Fruit fly (Drosophila melanogaster) whole organism, embryonic: Measurements from ENCODE around the gene CG12522.

ENCODE experiments used
- Antp ChIP-seq: fragments of 200-800 bp; sonication (Bioruptor generic); optimal IDR thresholded peaks from 3 replicates; lab custom pipeline; 2016; ENCODE audit warnings: missing biosample characterization, missing genetic modification characterization
- Atf-2 ChIP-seq: fragments of 200-800 bp; sonication (Bioruptor generic); optimal IDR thresholded peaks from 2 replicates; lab custom pipeline; 2016; ENCODE audit warnings: missing biosample characterization, missing genetic modification characterization
- CG11456 ChIP-seq: fragments of 200-800 bp; sonication (Bioruptor generic); IDR thresholded peaks from 3 replicates; pipeline ENCODE4 v1.3.6; 2022; ENCODE audit warnings: missing biosample characterization, missing genetic modification characterization
- CG13894 ChIP-seq: fragments of 200-800 bp; sonication (Bioruptor generic); optimal IDR thresholded peaks from 3 replicates; lab custom pipeline; 2018; ENCODE audit warnings: missing biosample characterization, mild to moderate bottlenecking, missing genetic modification characterization, moderate library complexity
- CG1603 ChIP-seq: fragments of 200-800 bp; sonication (Bioruptor generic); optimal IDR thresholded peaks from 2 replicates; lab custom pipeline; 2019; ENCODE audit warnings: missing biosample characterization, mild to moderate bottlenecking, missing genetic modification characterization, moderate library complexity
- CG2712 ChIP-seq: fragments of 200-800 bp; optimal IDR thresholded peaks from 3 replicates; lab custom pipeline; 2019; ENCODE audit warnings: missing biosample characterization, mild to moderate bottlenecking, missing genetic modification characterization, moderate library complexity
- CG3163 ChIP-seq: fragments of 200-800 bp; sonication (Bioruptor generic); optimal IDR thresholded peaks from 3 replicates; lab custom pipeline; 2016; ENCODE audit warnings: missing biosample characterization, missing genetic modification characterization
- CG32532 ChIP-seq: fragments of 200-800 bp; sonication (Bioruptor generic); IDR thresholded peaks from 2 replicates; pipeline ENCODE4 v1.3.6; 2022; ENCODE audit warnings: missing biosample characterization, missing genetic modification characterization
- CG34224 ChIP-seq: fragments of 200-800 bp; sonication (Bioruptor generic); IDR thresholded peaks from 3 replicates; pipeline ENCODE4 v1.3.6; 2022; ENCODE audit warnings: missing biosample characterization, missing genetic modification characterization; ENCODE audit not compliant: partially characterized antibody
- CG3726 ChIP-seq: fragments of 200-800 bp; sonication (Bioruptor generic); IDR thresholded peaks from 3 replicates; pipeline ENCODE4, ENCODE4 v1.3.6; 2022; ENCODE audit warnings: missing biosample characterization, missing genetic modification characterization
- CG42726 ChIP-seq: fragments of 200-800 bp; sonication (Bioruptor generic); IDR thresholded peaks from 2 replicates; pipeline ENCODE4 v1.3.6; 2022; ENCODE audit warnings: missing biosample characterization, missing genetic modification characterization; ENCODE audit not compliant: partially characterized antibody
- CG4282 ChIP-seq: fragments of 200-800 bp; sonication (Bioruptor generic); optimal IDR thresholded peaks from 2 replicates; lab custom pipeline; 2016; ENCODE audit warnings: missing biosample characterization, missing genetic modification characterization
- CG4404 ChIP-seq: fragments of 200-800 bp; sonication (Bioruptor generic); IDR thresholded peaks from 2 replicates; pipeline ENCODE4 v1.3.6; 2022; ENCODE audit warnings: missing biosample characterization, missing genetic modification characterization
- CG4707 ChIP-seq: fragments of 200-800 bp; sonication (Bioruptor generic); optimal IDR thresholded peaks from 2 replicates; lab custom pipeline; 2018; ENCODE audit warnings: missing biosample characterization, mild to moderate bottlenecking, missing genetic modification characterization, moderate library complexity
- CG6791 ChIP-seq: fragments of 200-800 bp; sonication (Bioruptor generic); IDR thresholded peaks from 3 replicates; pipeline ENCODE4 v1.3.6; 2022; ENCODE audit warnings: missing biosample characterization, missing genetic modification characterization; ENCODE audit not compliant: partially characterized antibody
- CG7372 ChIP-seq: fragments of 200-800 bp; sonication (Bioruptor generic); IDR thresholded peaks from 2 replicates; pipeline ENCODE4 v1.3.6; 2022; ENCODE audit warnings: missing biosample characterization, missing genetic modification characterization
- CG9215 ChIP-seq: fragments of 200-800 bp; sonication (Bioruptor generic); IDR thresholded peaks from 2 replicates; pipeline ENCODE4 v1.3.6; 2022; ENCODE audit warnings: missing biosample characterization, missing genetic modification characterization
- CG9932 ChIP-seq: fragments of 200-800 bp; sonication (Bioruptor generic); IDR thresholded peaks from 2 replicates; pipeline ENCODE4 v1.3.6; 2022; ENCODE audit warnings: missing biosample characterization, missing genetic modification characterization
- CTCF ChIP-seq: fragments of 200-800 bp; sonication (Bioruptor generic); optimal IDR thresholded peaks from 2 replicates; lab custom pipeline; 2017; ENCODE audit warnings: missing biosample characterization, mild to moderate bottlenecking, missing genetic modification characterization, moderate library complexity
- Deaf1 ChIP-seq: fragments of 200-800 bp; optimal IDR thresholded peaks from 3 replicates; lab custom pipeline; 2019; ENCODE audit warnings: missing biosample characterization, mild to moderate bottlenecking, missing genetic modification characterization, moderate library complexity
- Dek ChIP-seq: fragments of 200-800 bp; sonication (Bioruptor generic); optimal IDR thresholded peaks from 3 replicates; lab custom pipeline; 2019; ENCODE audit warnings: missing biosample characterization, mild to moderate bottlenecking, missing genetic modification characterization, moderate library complexity
- Drgx ChIP-seq: fragments of 200-800 bp; sonication (Bioruptor generic); IDR thresholded peaks from 2 replicates; pipeline ENCODE4 v1.3.6; 2022; ENCODE audit warnings: missing biosample characterization, missing genetic modification characterization
- E2f1 ChIP-seq: fragments of 200-800 bp; sonication (Bioruptor generic); IDR thresholded peaks from 2 replicates; pipeline ENCODE4 v1.3.6; 2022; ENCODE audit warnings: missing biosample characterization, missing genetic modification characterization
- E2f2 ChIP-seq: fragments of 200-800 bp; sonication (Bioruptor generic); IDR thresholded peaks from 2 replicates; pipeline ENCODE4 v1.3.6; 2022; ENCODE audit warnings: missing biosample characterization, missing genetic modification characterization
- ERR ChIP-seq: fragments of 200-800 bp; sonication (Bioruptor generic); optimal IDR thresholded peaks from 2 replicates; lab custom pipeline; 2016; ENCODE audit warnings: missing biosample characterization, missing genetic modification characterization
- Ets65A ChIP-seq: fragments of 200-800 bp; sonication (Bioruptor generic); peaks from one replicate; lab custom pipeline; 2016; ENCODE audit warnings: missing biosample characterization, missing genetic modification characterization
- H15 ChIP-seq: fragments of 200-800 bp; sonication (Bioruptor generic); IDR thresholded peaks from 3 replicates; pipeline ENCODE4 v1.3.6; 2022; ENCODE audit warnings: missing biosample characterization, missing genetic modification characterization
- HLH54F ChIP-seq: fragments of 200-800 bp; sonication (Bioruptor generic); optimal IDR thresholded peaks from 3 replicates; lab custom pipeline; 2016; ENCODE audit warnings: missing biosample characterization, missing genetic modification characterization
- Lpt ChIP-seq: fragments of >200 bp; optimal IDR thresholded peaks from 2 replicates; lab custom pipeline; 2018; ENCODE audit warnings: missing biosample characterization, missing genetic modification characterization
- Med ChIP-seq: fragments of 200-800 bp; sonication (Bioruptor generic); peaks from one replicate; lab custom pipeline; 2016; ENCODE audit warnings: missing biosample characterization, missing genetic modification characterization, mild to moderate bottlenecking, inconsistent platforms, moderate library complexity
- Oaz ChIP-seq: fragments of 200-800 bp; sonication (Bioruptor generic); IDR thresholded peaks from 2 replicates; pipeline ENCODE4 v1.3.6; 2022; ENCODE audit warnings: missing biosample characterization, missing genetic modification characterization
- Optix ChIP-seq: fragments of 200-800 bp; sonication (Bioruptor generic); IDR thresholded peaks from 3 replicates; pipeline ENCODE4 v1.3.6; 2022; ENCODE audit warnings: missing biosample characterization, missing genetic modification characterization
- Rfx ChIP-seq: fragments of 200-800 bp; sonication (Bioruptor generic); IDR thresholded peaks from 2 replicates; pipeline ENCODE4 v1.3.6; 2022; ENCODE audit warnings: missing biosample characterization, missing genetic modification characterization
- Sry-β ChIP-seq: fragments of 200-800 bp; sonication (Bioruptor generic); optimal IDR thresholded peaks from 2 replicates; lab custom pipeline; 2018; ENCODE audit warnings: missing biosample characterization, mild to moderate bottlenecking, missing genetic modification characterization, moderate library complexity
- TFAM ChIP-seq: fragments of 200-800 bp; sonication (Bioruptor generic); optimal IDR thresholded peaks from 2 replicates; lab custom pipeline; 2017; ENCODE audit warnings: missing biosample characterization, missing genetic modification characterization, inconsistent platforms
- Xbp1 ChIP-seq: fragments of 200-800 bp; sonication (Bioruptor generic); optimal IDR thresholded peaks from 3 replicates; lab custom pipeline; 2016; ENCODE audit warnings: missing biosample characterization, mild to moderate bottlenecking, missing genetic modification characterization
- bab2 ChIP-seq: fragments of 200-800 bp; sonication (Bioruptor generic); optimal IDR thresholded peaks from 2 replicates; lab custom pipeline; 2016; ENCODE audit warnings: missing biosample characterization, missing genetic modification characterization
- dmrt99B ChIP-seq: fragments of 200-800 bp; sonication (Bioruptor generic); optimal IDR thresholded peaks from 2 replicates; lab custom pipeline; 2018; ENCODE audit warnings: missing biosample characterization, mild to moderate bottlenecking, missing genetic modification characterization, moderate library complexity
- dysf ChIP-seq: fragments of 200-800 bp; sonication (Bioruptor generic); IDR thresholded peaks from 3 replicates; pipeline ENCODE4 v1.3.6; 2022; ENCODE audit warnings: missing biosample characterization, missing genetic modification characterization
- ewg ChIP-seq: fragments of 200-800 bp; sonication (Bioruptor generic); optimal IDR thresholded peaks from 3 replicates; lab custom pipeline; 2017; ENCODE audit warnings: mild to moderate bottlenecking, missing biosample characterization, missing genetic modification reagents, missing genetic modification characterization
- fd3F ChIP-seq: fragments of 200-800 bp; sonication (Bioruptor generic); optimal IDR thresholded peaks from 2 replicates; lab custom pipeline; 2018; ENCODE audit warnings: missing biosample characterization, mild to moderate bottlenecking, missing genetic modification characterization, moderate library complexity
- hb ChIP-seq: fragments of 200-800 bp; sonication (Bioruptor generic); IDR thresholded peaks from 3 replicates; pipeline ENCODE4 v1.3.6; 2022; ENCODE audit warnings: missing biosample characterization, missing genetic modification characterization; ENCODE audit not compliant: partially characterized antibody
- otp ChIP-seq: fragments of 200-800 bp; sonication (Bioruptor generic); IDR thresholded peaks from 3 replicates; pipeline ENCODE4, ENCODE4 v1.3.6; 2022; ENCODE audit warnings: missing biosample characterization, missing genetic modification characterization
- prd ChIP-seq, 3 experiments: fragments of >200 bp in 2 of 3; fragments of 200-800 bp in 1 of 3; sonication (Bioruptor generic) in 1 of 3; optimal IDR thresholded peaks in 2 of 3; IDR thresholded peaks in 1 of 3; 2 replicates in 2 of 3; 3 replicates in 1 of 3; pipeline versions ENCODE4 v1.3.6 to Lab custom; 2017 to 2022; ENCODE audit warnings: missing biosample characterization in 1 of 3, missing genetic modification characterization in 1 of 3
- sens ChIP-seq: fragments of 200-800 bp; sonication (Bioruptor generic); peaks from one replicate; lab custom pipeline; 2016; ENCODE audit warnings: missing biosample characterization, missing genetic modification characterization
- stc ChIP-seq: fragments of 200-800 bp; sonication (Bioruptor generic); IDR thresholded peaks from 2 replicates; pipeline ENCODE4 v1.3.6; 2022; ENCODE audit warnings: missing biosample characterization, missing genetic modification characterization
- stwl ChIP-seq: fragments of 200-800 bp; sonication (Bioruptor generic); optimal IDR thresholded peaks from 3 replicates; lab custom pipeline; 2018; ENCODE audit warnings: missing biosample characterization, mild to moderate bottlenecking, missing genetic modification characterization, moderate library complexity
- sug ChIP-seq: fragments of 200-800 bp; optimal IDR thresholded peaks from 2 replicates; lab custom pipeline; 2019; ENCODE audit warnings: missing biosample characterization, mild to moderate bottlenecking, missing genetic modification characterization, moderate library complexity
- tgo ChIP-seq: fragments of 200-800 bp; sonication (Bioruptor generic); IDR thresholded peaks from 3 replicates; pipeline ENCODE4 v1.3.6; 2022; ENCODE audit warnings: missing biosample characterization, missing genetic modification characterization
- usp ChIP-seq: fragments of >200 bp; optimal IDR thresholded peaks from 2 replicates; lab custom pipeline; 2017; ENCODE audit warnings: missing biosample characterization, missing genetic modification characterization
- wek ChIP-seq: fragments of 200-800 bp; sonication (Bioruptor generic); optimal IDR thresholded peaks from 3 replicates; lab custom pipeline; 2018; ENCODE audit warnings: missing biosample characterization, mild to moderate bottlenecking, missing genetic modification characterization, moderate library complexity

The CG12522 gene

dm6 chr3L:11119396-11119900 lies 11.4 kb downstream of the CG12522 start (continued):
- TF ChIP-seq CG32532 (GFP tag; lab: Robert Waterston, UW) (peak; percentile 63), CG9932 (peak; percentile 59), CG6791 (GFP tag; lab: Robert Waterston, UW) (0 out of 3 replicates have a peak, but pooled peaks have one; percentile 37), Antp (GFP tag; lab: Kevin White, UChicago) (peak; percentile 29), CG4707 (GFP tag; lab: Kevin White, UChicago) (no peak), CG2712 (tag; lab: Kevin White, UChicago) (no peak), prd (optimal IDR thresholded peaks at IDR 0.05; lab: Kevin White, UChicago) (no peak), prd (GFP tag; IDR thresholded peaks at IDR 0.05; lab: Robert Waterston, UW) (0 out of 3 replicates have a peak, but pooled peaks have one; percentile 9), CG11456 (GFP tag; lab: Robert Waterston, UW) (0 out of 3 replicates have a peak, but pooled peaks have one; percentile 70), usp (GFP tag; lab: Kevin White, UChicago) (no peak), otp (GFP tag; lab: Robert Waterston, UW) (no peak), stwl (tag; lab: Kevin White, UChicago) (peak; percentile 1), CG3726 (GFP tag; lab: Robert Waterston, UW) (no peak), CG34224 (GFP tag; lab: Robert Waterston, UW) (0 out of 3 replicates have a peak, but pooled peaks have one; percentile 51), CTCF (GFP tag; lab: Kevin White, UChicago) (no peak), Xbp1 (GFP tag; lab: Kevin White, UChicago) (peak; percentile 14), Optix (GFP tag; lab: Robert Waterston, UW) (0 out of 3 replicates have a peak, but pooled peaks have one; percentile 29), dmrt99B (tag; lab: Kevin White, UChicago) (no peak), wek (GFP tag; lab: Kevin White, UChicago) (no peak), sens (GFP tag; lab: Kevin White, UChicago) (peak; percentile 14), dysf (GFP tag; lab: Robert Waterston, UW) (peak; percentile 38; the same call in 1 of the 3 replicates), Oaz (no peak), sug (tag; lab: Kevin White, UChicago) (peak; percentile 83), CG9215 (GFP tag; lab: Robert Waterston, UW) (peak; percentile 84), Rfx (peak; percentile 63), CG3163 (GFP tag; lab: Kevin White, UChicago) (no peak), HLH54F (GFP tag; lab: Kevin White, UChicago) (peak; percentile 21), CG1603 (tag; lab: Kevin White, UChicago) (no peak), CG7372 (GFP tag; lab: Robert Waterston, UW) (no peak), Deaf1 (tag; lab: Kevin White, UChicago) (no peak), E2f2 (GFP tag; lab: Robert Waterston, UW) (no peak), stc (no peak), Lpt (no peak), tgo (GFP tag; lab: Robert Waterston, UW) (peak; percentile 23; the same call in 1 of the 3 replicates), hb (GFP tag; lab: Robert Waterston, UW) (no peak), H15 (no peak), ERR (GFP tag; lab: Kevin White, UChicago) (no peak), CG4404 (0 out of 2 replicates have a peak, but pooled peaks have one; percentile 10), CG42726 (GFP tag; lab: Robert Waterston, UW) (0 out of 2 replicates have a peak, but pooled peaks have one; percentile 10), Drgx (GFP tag; lab: Robert Waterston, UW) (peak; percentile 33; the same call in 1 of the 2 replicates), E2f1 (GFP tag; lab: Robert Waterston, UW) (no peak), CG4282 (GFP tag; lab: Kevin White, UChicago) (no peak), Atf-2 (no peak), Sry-β (GFP tag; lab: Kevin White, UChicago) (no peak), ewg (GFP tag; lab: Kevin White, UChicago) (no peak), CG13894 (tag; lab: Kevin White, UChicago) (no peak), Ets65A (GFP tag; lab: Kevin White, UChicago) (peak; percentile 53), fd3F (GFP tag; lab: Kevin White, UChicago) (no peak), TFAM (GFP tag; lab: Kevin White, UChicago) (no peak), Med (GFP tag; lab: Kevin White, UChicago) (peak; percentile 58), Dek (no peak), bab2 (GFP tag; lab: Kevin White, UChicago) (no peak)
